Worm (Caenorhabditis elegans) whole organism, L2 larva: ENCODE data around the gene egli-1.

ENCODE experiments used
- C34F6.9 ChIP-seq: fragments of 150-350 bp; optimal IDR thresholded peaks from 2 replicates; lab custom pipeline; 2014; ENCODE audit warnings: missing biosample characterization, missing genetic modification characterization
- F13H6.1 ChIP-seq: sonication (generic microtip); optimal IDR thresholded peaks from 2 replicates; lab custom pipeline; 2016; ENCODE audit warnings: missing genetic modification characterization, missing compliant biosample characterization
- Y55F3AM.14 ChIP-seq: fragments of 200-800 bp; sonication (Bioruptor generic); optimal IDR thresholded peaks from 2 replicates; lab custom pipeline; 2018; ENCODE audit warnings: mild to moderate bottlenecking, missing genetic modification characterization, missing compliant biosample characterization
- ZK546.5 ChIP-seq: sonication (generic microtip); optimal IDR thresholded peaks from 2 replicates; lab custom pipeline; 2017; ENCODE audit warnings: missing biosample characterization, missing genetic modification characterization
- alr-1 ChIP-seq: fragments of 150-350 bp; optimal IDR thresholded peaks from 2 replicates; lab custom pipeline; 2014; ENCODE audit warnings: missing biosample characterization, missing genetic modification characterization
- aly-2 ChIP-seq: fragments of 150-350 bp; optimal IDR thresholded peaks from 2 replicates; lab custom pipeline; 2014; ENCODE audit warnings: missing biosample characterization, missing genetic modification characterization
- ama-1 ChIP-seq: fragments of 150-350 bp; optimal IDR thresholded peaks from 2 replicates; lab custom pipeline; 2018; ENCODE audit warnings: inconsistent platforms
- ceh-16 ChIP-seq: fragments of 150-350 bp; optimal IDR thresholded peaks from 2 replicates; lab custom pipeline; 2014; ENCODE audit warnings: missing biosample characterization, missing genetic modification characterization
- ceh-82 ChIP-seq: fragments of 150-350 bp; optimal IDR thresholded peaks from 2 replicates; lab custom pipeline; 2014; ENCODE audit warnings: missing biosample characterization, missing genetic modification characterization
- crh-2 ChIP-seq: sonication (generic microtip); optimal IDR thresholded peaks from 2 replicates; lab custom pipeline; 2017; ENCODE audit warnings: missing biosample characterization, missing genetic modification characterization
- dmd-4 ChIP-seq: sonication (generic microtip); optimal IDR thresholded peaks from 2 replicates; lab custom pipeline; 2017; ENCODE audit warnings: missing biosample characterization, missing genetic modification characterization
- egl-27 ChIP-seq: sonication (generic microtip); optimal IDR thresholded peaks from 3 replicates; lab custom pipeline; 2017; ENCODE audit warnings: missing biosample characterization, missing genetic modification reagents, missing genetic modification characterization
- elt-3 ChIP-seq: sonication (generic microtip); optimal IDR thresholded peaks from 2 replicates; lab custom pipeline; 2017; ENCODE audit warnings: missing biosample characterization, missing genetic modification characterization
- fos-1 ChIP-seq: fragments of 150-350 bp; optimal IDR thresholded peaks from 2 replicates; lab custom pipeline; 2014; ENCODE audit warnings: missing biosample characterization, missing genetic modification characterization
- gmeb-1 ChIP-seq: fragments of 150-350 bp; optimal IDR thresholded peaks from 2 replicates; lab custom pipeline; 2014; ENCODE audit warnings: missing biosample characterization, missing genetic modification characterization
- lin-11 ChIP-seq: fragments of 150-350 bp; sonication (generic microtip); optimal IDR thresholded peaks from 2 replicates; lab custom pipeline; 2014; ENCODE audit warnings: missing biosample characterization, missing genetic modification characterization, inconsistent platforms, mixed read lengths
- lin-13 ChIP-seq: fragments of 150-350 bp; optimal IDR thresholded peaks from 2 replicates; lab custom pipeline; 2014; ENCODE audit warnings: missing biosample characterization, missing genetic modification reagents, missing genetic modification characterization
- lin-39 ChIP-seq: fragments of 150-350 bp; optimal IDR thresholded peaks from 2 replicates; lab custom pipeline; 2014; ENCODE audit warnings: missing biosample characterization, missing genetic modification reagents, missing genetic modification characterization
- lsy-2 ChIP-seq, 2 experiments: fragments of 150-350 bp in 1 of 2; sonication (generic microtip) in 1 of 2; optimal IDR thresholded peaks; 2 replicates each; lab custom pipeline; 2014 to 2017; ENCODE audit warnings: missing biosample characterization in 2 of 2, missing genetic modification characterization in 2 of 2
- mbf-1 ChIP-seq: sonication (generic microtip); optimal IDR thresholded peaks from 2 replicates; lab custom pipeline; 2017; ENCODE audit warnings: missing biosample characterization, missing genetic modification characterization
- mdl-1 ChIP-seq, 2 experiments: fragments of 150-350 bp in 1 of 2; sonication (generic microtip) in 1 of 2; optimal IDR thresholded peaks; 2 replicates each; lab custom pipeline; 2017; ENCODE audit warnings: missing biosample characterization in 2 of 2, missing genetic modification characterization in 2 of 2
- nhr-10 ChIP-seq: sonication (generic microtip); optimal IDR thresholded peaks from 2 replicates; lab custom pipeline; 2017; ENCODE audit warnings: missing biosample characterization, missing genetic modification characterization
- nhr-11 ChIP-seq: fragments of 150-350 bp; optimal IDR thresholded peaks from 2 replicates; lab custom pipeline; 2014; ENCODE audit warnings: missing biosample characterization, missing genetic modification characterization
- nhr-12 ChIP-seq: fragments of 150-350 bp; optimal IDR thresholded peaks from 2 replicates; lab custom pipeline; 2014; ENCODE audit warnings: missing biosample characterization, missing genetic modification characterization
- nhr-129 ChIP-seq: fragments of 150-350 bp; optimal IDR thresholded peaks from 2 replicates; lab custom pipeline; 2014; ENCODE audit warnings: missing biosample characterization, missing genetic modification characterization
- nhr-21 ChIP-seq: fragments of 150-350 bp; optimal IDR thresholded peaks from 2 replicates; lab custom pipeline; 2014; ENCODE audit warnings: missing biosample characterization, missing genetic modification characterization
- nhr-23 ChIP-seq: fragments of 150-350 bp; optimal IDR thresholded peaks from 2 replicates; lab custom pipeline; 2014; ENCODE audit warnings: missing biosample characterization, missing genetic modification reagents, missing genetic modification characterization
- nhr-25 ChIP-seq: fragments of 150-350 bp; sonication (generic microtip); optimal IDR thresholded peaks from 3 replicates; lab custom pipeline; 2014; ENCODE audit warnings: missing biosample characterization, missing genetic modification characterization
- nhr-6 ChIP-seq: fragments of 150-350 bp; optimal IDR thresholded peaks from 2 replicates; lab custom pipeline; 2014; ENCODE audit warnings: missing biosample characterization, missing genetic modification characterization
- nhr-77 ChIP-seq: fragments of 150-350 bp; optimal IDR thresholded peaks from 2 replicates; lab custom pipeline; 2014; ENCODE audit warnings: missing biosample characterization, missing genetic modification characterization
- peb-1 ChIP-seq: fragments of 150-350 bp; optimal IDR thresholded peaks from 2 replicates; lab custom pipeline; 2014; ENCODE audit warnings: missing biosample characterization, missing genetic modification characterization
- sem-4 ChIP-seq: fragments of 150-350 bp; optimal IDR thresholded peaks from 2 replicates; lab custom pipeline; 2014; ENCODE audit warnings: missing biosample characterization, missing genetic modification reagents, missing genetic modification characterization
- skn-1 ChIP-seq: sonication (generic microtip); optimal IDR thresholded peaks from 2 replicates; lab custom pipeline; 2017; ENCODE audit warnings: missing biosample characterization, missing genetic modification characterization
- sma-3 ChIP-seq: sonication (generic microtip); optimal IDR thresholded peaks from 2 replicates; lab custom pipeline; 2016; ENCODE audit warnings: missing genetic modification reagents, missing genetic modification characterization, missing compliant biosample characterization
- sma-9 ChIP-seq, 2 experiments: fragments of 150-350 bp in 1 of 2; sonication (generic microtip) in 1 of 2; optimal IDR thresholded peaks; 2 replicates each; lab custom pipeline; 2014 to 2016; ENCODE audit warnings: missing genetic modification characterization in 2 of 2, mild to moderate bottlenecking in 1 of 2, missing biosample characterization in 1 of 2, missing compliant biosample characterization in 1 of 2, missing genetic modification reagents in 1 of 2, moderate library complexity in 1 of 2
- unc-39 ChIP-seq: fragments of 150-350 bp; optimal IDR thresholded peaks from 2 replicates; lab custom pipeline; 2014; ENCODE audit warnings: missing biosample characterization, missing genetic modification characterization
- unc-55 ChIP-seq: fragments of 150-350 bp; sonication (generic microtip); optimal IDR thresholded peaks from 3 replicates; lab custom pipeline; 2014; ENCODE audit warnings: missing biosample characterization, missing genetic modification reagents, missing genetic modification characterization
- ztf-1 ChIP-seq: fragments of 200-800 bp; sonication (Bioruptor generic); conservative IDR thresholded peaks from 2 replicates; pipeline ENCODE4 v1.3.6; 2022; ENCODE audit warnings: missing genetic modification characterization, missing compliant biosample characterization
- ztf-11 ChIP-seq: sonication (generic microtip); optimal IDR thresholded peaks from 2 replicates; lab custom pipeline; 2017; ENCODE audit warnings: missing biosample characterization, missing genetic modification characterization
- ztf-4 ChIP-seq: fragments of 150-350 bp; optimal IDR thresholded peaks from 2 replicates; lab custom pipeline; 2014; ENCODE audit warnings: missing biosample characterization, missing genetic modification characterization

egli-1 gene

ce11 chrII:9283668-9284357, 39.9 kb upstream of the egli-1 start:
- TF ChIP-seq nhr-129 = peak; percentile 94
- TF ChIP-seq fos-1 (tag; lab: Kevin White, UChicago) = peak; percentile 90
- peak; percentile 64 for TF ChIP-seq C34F6.9 (tag; lab: Kevin White, UChicago)
- peak; percentile 82 for TF ChIP-seq ceh-16 (tag; lab: Kevin White, UChicago)
- peak; percentile 71 to 90 for TF ChIP-seq mdl-1 (tag; optimal IDR thresholded peaks at IDR 0.05; lab: Kevin White, UChicago)
- no peak for TF ChIP-seq peb-1 (tag; lab: Kevin White, UChicago)
- TF ChIP-seq sma-3 (GFP tag; lab: Kevin White, UChicago) = peak; percentile 62
- no peak for TF ChIP-seq unc-39 (tag; lab: Kevin White, UChicago)
- peak; percentile 32 for TF ChIP-seq nhr-25
- peak; percentile 33 for TF ChIP-seq nhr-6
- no peak for TF ChIP-seq ama-1 (lab: Kevin White, UChicago)
- TF ChIP-seq Y55F3AM.14 = peak; percentile 8
- TF ChIP-seq lin-11 (tag; lab: Kevin White, UChicago) = no peak
- peak; percentile 95 for TF ChIP-seq sma-9 (GFP tag; optimal IDR thresholded peaks at IDR 0.05; lab: Kevin White, UChicago)
- TF ChIP-seq sma-9 (tag; optimal IDR thresholded peaks at IDR 0.05; lab: Kevin White, UChicago) = no peak
- TF ChIP-seq skn-1 = no peak
- peak; percentile 10 for TF ChIP-seq lin-13
- no peak for TF ChIP-seq dmd-4 (tag; lab: Kevin White, UChicago)
- TF ChIP-seq egl-27 = peak; percentile 61
- peak; percentile 79 for TF ChIP-seq F13H6.1
- TF ChIP-seq lin-39 (tag; lab: Kevin White, UChicago) = no peak
- TF ChIP-seq sem-4 = no peak
- TF ChIP-seq crh-2 (tag; lab: Kevin White, UChicago) = peak; percentile 83
- TF ChIP-seq nhr-21 (tag; lab: Kevin White, UChicago) = peak; percentile 76
- TF ChIP-seq gmeb-1 (tag; lab: Kevin White, UChicago) = peak; percentile 74
- peak in 1 of 2 experiments; percentile 80 for TF ChIP-seq lsy-2 (tag; optimal IDR thresholded peaks at IDR 0.05; lab: Kevin White, UChicago)

- TF ChIP-seq nhr-10 (tag; lab: Kevin White, UChicago) (no peak), C34F6.9 (tag; lab: Kevin White, UChicago) (no peak), sem-4 (no peak), F13H6.1 (peak; percentile 45), peb-1 (tag; lab: Kevin White, UChicago) (peak; percentile 56), nhr-23 (tag; lab: Kevin White, UChicago) (no peak), gmeb-1 (tag; lab: Kevin White, UChicago) (no peak), nhr-6 (peak; percentile 23), crh-2 (tag; lab: Kevin White, UChicago) (peak; percentile 32), skn-1 (peak; percentile 51), nhr-129 (peak; percentile 13), elt-3 (tag; lab: Kevin White, UChicago) (no peak), fos-1 (tag; lab: Kevin White, UChicago) (peak; percentile 49), sma-9 (GFP tag; optimal IDR thresholded peaks at IDR 0.05; lab: Kevin White, UChicago) (peak; percentile 44), sma-9 (tag; optimal IDR thresholded peaks at IDR 0.05; lab: Kevin White, UChicago) (no peak), ztf-11 (tag; lab: Kevin White, UChicago) (no peak), aly-2 (tag; lab: Kevin White, UChicago) (no peak), unc-39 (tag; lab: Kevin White, UChicago) (no peak), lin-11 (tag; lab: Kevin White, UChicago) (no peak), ama-1 (lab: Kevin White, UChicago) (peak; percentile 62)
- TF ChIP-seq, all 48 proteins: peak for 9
Observed at ce11 chrII:9284358-9285170, 39.2 kb upstream of the egli-1 start.

- TF ChIP-seq nhr-21 (tag; lab: Kevin White, UChicago) (no peak), ZK546.5 (tag; lab: Kevin White, UChicago) (no peak), ztf-11 (tag; lab: Kevin White, UChicago) (no peak), lin-11 (tag; lab: Kevin White, UChicago) (no peak), nhr-12 (tag; lab: Kevin White, UChicago) (no peak), gmeb-1 (tag; lab: Kevin White, UChicago) (no peak), unc-39 (tag; lab: Kevin White, UChicago) (no peak), sem-4 (no peak), ztf-1 (GFP tag; lab: Robert Waterston, UW) (no peak), alr-1 (tag; lab: Kevin White, UChicago) (no peak), ztf-4 (tag; lab: Kevin White, UChicago) (peak; percentile 52), ceh-16 (tag; lab: Kevin White, UChicago) (no peak), fos-1 (tag; lab: Kevin White, UChicago) (peak; percentile 6), sma-9 (GFP tag; optimal IDR thresholded peaks at IDR 0.05; lab: Kevin White, UChicago) (peak; percentile 53), sma-9 (tag; optimal IDR thresholded peaks at IDR 0.05; lab: Kevin White, UChicago) (no peak), crh-2 (tag; lab: Kevin White, UChicago) (peak; percentile 30), lin-39 (tag; lab: Kevin White, UChicago) (no peak), nhr-11 (tag; lab: Kevin White, UChicago) (no peak), unc-55 (GFP tag; lab: Kevin White, UChicago) (peak; percentile 66), nhr-77 (no peak), nhr-25 (peak; percentile 3), mdl-1 (tag; optimal IDR thresholded peaks at IDR 0.05; lab: Kevin White, UChicago) (no peak), peb-1 (tag; lab: Kevin White, UChicago) (no peak), ceh-82 (tag; lab: Kevin White, UChicago) (no peak), sma-3 (GFP tag; lab: Kevin White, UChicago) (no peak), nhr-23 (tag; lab: Kevin White, UChicago) (no peak), mbf-1 (tag; lab: Kevin White, UChicago) (no peak), aly-2 (tag; lab: Kevin White, UChicago) (no peak), C34F6.9 (tag; lab: Kevin White, UChicago) (peak; percentile 2)
Observed at ce11 chrII:9285171-9286025, 38.4 kb upstream of the egli-1 start, which contains the start of gene mtrr-1. mtrr-1 (plus strand) TSS chrII:9285975.
